Worm (Caenorhabditis elegans): ENCODE data around the gene Y26G10.6.

ce11 chrV:17749181-17749580, 49.4 kb downstream of the Y26G10.6 start, which contains the start of gene R12G8.1:
- TF ChIP-seq ama-1 (optimal IDR thresholded peaks at IDR 0.05) (no peak), flt-1 (GFP tag; IDR thresholded peaks at IDR 0.05) (no peak), aly-1 (tag; optimal IDR thresholded peaks at IDR 0.05) (no peak), ets-7 (tag; optimal IDR thresholded peaks at IDR 0.05) (no peak), ceh-36 (tag; optimal IDR thresholded peaks at IDR 0.05) (no peak)

Measured in whole organism, early embryonic.